Fruit fly (Drosophila melanogaster) whole organism, larva: ENCODE data around the gene kay.

ENCODE experiments used
- noc ChIP-seq: fragments of 200-800 bp; sonication (Bioruptor generic); optimal IDR thresholded peaks from 3 replicates; lab custom pipeline; 2019; ENCODE audit warnings: missing biosample characterization, mild to moderate bottlenecking, missing genetic modification characterization, moderate library complexity

kay gene

DNA sequence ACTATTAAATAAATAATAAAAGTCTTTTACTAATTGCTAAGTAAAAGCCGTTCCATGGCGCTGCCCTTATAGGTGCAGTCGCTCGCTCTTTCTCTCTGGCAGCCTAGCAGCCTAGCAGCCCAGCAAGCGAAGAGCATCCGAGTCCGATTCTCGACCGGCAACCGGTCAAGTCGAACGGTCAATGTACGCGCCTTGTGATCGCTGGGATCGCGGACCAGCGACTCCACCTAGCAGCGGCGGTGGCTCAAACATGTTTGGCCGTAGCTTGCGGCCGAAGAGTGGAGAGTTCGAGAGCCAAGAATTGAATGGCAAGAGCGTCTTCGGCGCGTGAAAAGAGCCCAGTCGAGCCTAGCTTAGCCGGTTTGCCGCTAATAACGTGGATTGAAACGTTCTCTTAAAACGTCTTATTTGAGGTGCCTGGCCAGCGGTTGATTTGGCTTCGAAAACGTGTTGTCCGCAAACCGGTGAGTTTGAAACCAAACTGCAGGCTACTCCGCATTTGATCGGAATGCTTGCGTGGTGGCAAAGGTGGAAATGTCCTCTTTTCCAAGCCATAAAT is 63.5 kb downstream of the kay start:
- no peak for TF ChIP-seq noc

DNA sequence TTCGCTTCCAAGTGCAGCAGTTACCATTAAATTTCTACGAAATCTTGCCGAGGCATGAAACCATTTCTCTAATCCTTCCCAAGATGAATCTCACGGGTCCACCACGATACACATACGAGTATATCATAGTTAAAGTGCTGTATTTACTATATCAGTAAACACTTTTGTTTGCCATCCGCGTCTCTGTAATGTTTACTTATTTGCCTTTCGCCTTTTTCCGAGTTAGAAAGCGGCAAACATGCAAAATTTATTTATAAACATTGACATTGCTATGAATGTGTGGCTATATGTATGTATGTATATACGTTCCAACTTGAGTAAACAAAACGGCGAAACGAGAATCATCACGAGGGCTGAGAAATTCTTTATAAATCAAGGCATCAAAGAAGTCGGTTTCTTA is 65.1 kb downstream of the kay start:
- TF ChIP-seq noc: peak; percentile 61

DNA sequence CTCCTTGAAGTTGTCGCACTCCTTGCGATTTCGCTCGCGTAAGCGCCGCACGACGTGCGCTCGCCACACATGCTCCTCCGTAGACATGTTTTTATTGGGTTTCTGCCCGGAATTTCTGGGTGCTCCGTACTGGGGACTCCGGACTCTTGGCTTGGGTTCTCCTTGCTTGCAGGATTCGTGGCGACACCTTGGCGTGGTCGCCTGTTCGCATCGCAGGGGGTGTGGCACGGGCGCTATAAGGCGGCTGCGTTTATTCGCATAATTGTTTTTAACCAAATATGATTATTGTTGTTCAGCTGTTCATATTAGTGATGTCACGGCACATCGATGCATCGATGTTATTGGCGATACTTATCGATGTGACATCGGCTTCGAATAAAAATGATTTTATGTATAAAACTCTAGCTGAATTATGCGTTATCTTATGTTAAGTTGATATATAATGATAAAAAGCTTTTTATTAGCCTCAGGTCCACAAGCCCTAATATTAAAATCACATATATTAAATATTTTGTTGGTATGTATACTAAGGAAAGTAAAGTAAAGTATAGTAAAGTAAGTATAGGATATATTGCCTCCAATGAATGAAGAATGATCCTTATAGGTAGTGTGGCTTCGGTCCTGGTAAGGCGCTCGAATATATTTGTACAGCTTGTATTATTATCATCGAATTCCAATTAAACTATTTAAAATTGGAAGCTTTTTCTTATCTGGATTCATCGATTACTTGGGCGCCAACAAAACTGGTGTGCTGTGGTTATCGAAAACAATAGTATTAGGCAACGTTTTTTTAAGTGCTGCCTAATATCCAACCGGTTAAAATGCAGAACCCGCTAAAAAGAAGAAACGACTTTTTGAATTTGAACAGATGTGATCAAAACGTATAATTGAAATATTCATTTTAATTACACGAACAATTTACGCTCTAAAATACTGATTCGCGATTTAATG is 69.2 kb downstream of the kay start, which contains the start of gene Atg16:
Gene Atg16 (minus strand): TSS at position 343 of the 951 bp plus-strand sequence.
- TF ChIP-seq noc: no peak

DNA sequence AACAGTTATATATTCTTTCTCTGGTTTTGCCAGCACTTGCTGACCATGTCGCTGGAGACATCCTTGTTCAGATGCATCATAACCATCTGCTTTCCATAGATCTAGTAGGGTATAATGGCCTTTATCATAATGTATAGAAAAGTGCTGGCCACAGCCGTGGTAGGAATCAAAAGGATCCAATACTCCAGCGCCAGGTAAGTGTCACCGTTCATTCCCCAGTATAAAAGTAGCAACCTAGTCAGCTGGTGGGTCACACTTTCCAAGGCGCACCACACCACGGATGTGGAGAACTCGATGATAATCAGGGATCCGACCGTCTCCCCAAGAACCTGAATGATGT is 69.9 kb downstream of the kay start, which contains the start of gene Prtl99C:
Gene Prtl99C (plus strand): TSS at position 241 of the 340 bp plus-strand sequence.
- TF ChIP-seq noc: no peak

DNA sequence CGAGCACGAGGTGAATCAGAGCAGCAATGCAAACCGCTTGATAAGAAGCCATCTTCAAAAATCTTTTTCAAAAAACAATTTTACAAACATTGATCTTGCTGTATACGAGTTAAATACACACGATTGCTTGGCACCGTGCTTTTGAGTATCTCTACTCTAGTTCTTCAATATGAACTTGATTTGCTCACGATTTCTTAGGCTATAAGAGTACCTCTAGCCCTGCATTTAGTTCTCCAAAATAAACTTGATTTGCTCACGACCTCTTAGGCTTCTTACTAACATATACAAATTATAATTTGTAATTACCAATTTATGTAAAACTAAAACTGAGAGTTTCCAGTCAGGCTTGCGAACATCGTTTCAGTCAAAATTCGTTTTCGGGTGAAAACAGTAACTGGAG is 70.4 kb downstream of the kay start, which contains the start of gene CG42592:
Gene CG42592 (minus strand): TSS at position 101 of the 400 bp plus-strand sequence.
- TF ChIP-seq noc: no peak

DNA sequence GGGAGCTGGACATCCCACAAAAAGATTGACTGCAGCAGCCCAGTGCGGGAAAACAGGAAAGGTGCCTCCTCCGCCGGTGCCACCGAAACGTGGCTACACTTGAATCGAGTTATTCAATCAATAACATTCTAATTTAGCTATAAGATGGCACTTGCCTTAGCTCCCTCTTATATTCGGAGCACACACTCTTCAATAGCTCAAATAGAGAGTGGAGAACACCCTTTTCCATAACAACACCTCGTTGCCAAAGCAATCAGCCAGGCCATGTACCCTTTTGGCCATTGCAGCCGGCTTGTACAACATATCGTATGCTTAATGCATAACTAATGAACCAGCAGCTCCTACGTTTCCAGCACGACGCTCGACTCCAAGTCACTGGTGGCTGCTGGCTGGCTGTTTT is 72.0 kb downstream of the kay start:
- no peak for TF ChIP-seq noc

DNA sequence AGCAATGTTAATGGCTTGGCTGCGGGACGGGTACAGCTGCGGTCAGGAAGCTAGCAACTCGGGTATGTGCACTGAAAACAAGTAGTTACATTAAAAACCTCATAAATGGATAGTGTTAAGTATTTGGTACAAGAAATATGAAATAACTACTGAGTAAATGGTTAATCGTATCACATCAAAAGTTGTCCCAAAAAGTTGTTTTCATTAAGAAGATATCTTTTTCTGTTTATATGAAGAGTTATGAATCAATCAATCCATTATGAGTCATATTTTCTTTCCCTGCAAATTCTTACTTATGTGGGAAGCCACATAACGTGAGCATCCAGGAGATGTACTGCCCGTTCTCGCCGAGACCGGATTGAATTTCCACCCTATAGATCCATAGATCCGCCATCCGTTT is 73.0 kb downstream of the kay start:
- no peak for TF ChIP-seq noc

DNA sequence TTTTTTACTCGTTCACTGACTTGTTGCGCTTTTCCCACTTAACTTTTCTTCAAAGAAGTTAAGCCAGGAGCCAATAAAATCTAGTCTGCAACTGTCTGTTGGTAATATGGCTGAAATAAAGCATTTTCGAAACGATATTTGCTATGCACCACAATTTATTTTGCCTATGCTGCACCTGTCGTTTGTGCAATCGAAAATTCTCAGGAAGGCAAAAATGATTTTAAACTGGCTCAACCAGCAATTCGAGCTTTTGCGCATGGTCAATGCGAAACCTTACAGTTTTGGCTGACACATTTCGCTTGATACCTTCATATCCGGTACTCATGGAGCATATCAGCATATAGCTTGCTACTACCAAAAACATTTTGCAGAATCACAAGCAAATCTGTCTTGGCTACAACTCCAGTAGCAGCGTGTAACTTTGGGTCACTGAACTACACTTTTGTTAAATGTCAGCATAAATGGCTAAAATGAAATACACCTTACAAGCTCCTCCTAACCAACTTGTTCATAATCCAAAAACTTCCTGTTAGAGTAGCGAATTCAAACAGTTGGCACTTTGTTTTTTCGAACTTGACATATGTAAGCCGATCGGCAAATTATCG is 74.0 kb downstream of the kay start:
- no peak for TF ChIP-seq noc

DNA sequence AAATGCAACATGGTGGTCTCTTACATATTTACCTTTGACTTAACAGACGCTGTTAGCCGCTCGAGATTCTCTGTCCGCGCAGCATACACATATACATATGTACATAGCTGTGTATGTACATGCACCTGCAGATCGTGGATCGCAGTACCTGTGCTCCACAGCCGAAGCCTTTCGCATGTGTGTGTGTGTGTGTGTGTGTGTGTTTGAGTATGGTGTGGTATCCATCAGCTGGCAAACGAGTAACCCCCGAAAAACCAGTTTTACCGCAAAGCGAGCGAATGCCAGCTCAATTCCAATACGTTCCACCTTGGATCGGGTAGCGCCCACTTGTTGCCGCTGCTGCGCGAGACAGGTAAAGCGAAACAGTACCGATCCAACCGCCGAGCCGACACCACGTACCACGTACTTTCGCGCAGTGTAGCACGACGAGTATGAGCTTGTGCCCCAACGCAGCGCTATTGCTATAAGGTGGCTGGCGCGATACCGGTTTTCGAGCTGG is 75.5 kb downstream of the kay start, which contains the start of gene Cad99C:
Gene Cad99C (plus strand): TSS at position 365 of the 499 bp plus-strand sequence.
- no peak for TF ChIP-seq noc
